Fruit fly (Drosophila melanogaster) whole organism, embryonic: ENCODE data around the gene Atg6.
A peak's percentile ranks its signal among the peaks of the same experiment; 100 is the strongest.

ENCODE experiments used
- B-H2 ChIP-seq: fragments of 200-800 bp; sonication (Bioruptor generic); optimal IDR thresholded peaks from 2 replicates; lab custom pipeline; 2018; ENCODE audit warnings: missing biosample characterization, mild to moderate bottlenecking, missing genetic modification characterization
- CG10147 ChIP-seq: fragments of 200-800 bp; sonication (Bioruptor generic); optimal IDR thresholded peaks from 2 replicates; lab custom pipeline; 2019; ENCODE audit warnings: missing biosample characterization, mild to moderate bottlenecking, missing genetic modification characterization, moderate library complexity
- CG10979 ChIP-seq: fragments of 200-800 bp; sonication (Bioruptor generic); optimal IDR thresholded peaks from 2 replicates; lab custom pipeline; 2018; ENCODE audit warnings: missing biosample characterization, mild to moderate bottlenecking, missing genetic modification characterization, moderate library complexity
- CG11093 ChIP-seq: fragments of 200-800 bp; sonication (Bioruptor generic); IDR thresholded peaks from 3 replicates; pipeline ENCODE4 v1.3.6; 2022; ENCODE audit warnings: missing biosample characterization, missing genetic modification characterization
- CG11456 ChIP-seq: fragments of 200-800 bp; sonication (Bioruptor generic); IDR thresholded peaks from 3 replicates; pipeline ENCODE4 v1.3.6; 2022; ENCODE audit warnings: missing biosample characterization, missing genetic modification characterization
- CG12071 ChIP-seq: fragments of 200-800 bp; sonication (Bioruptor generic); optimal IDR thresholded peaks from 3 replicates; lab custom pipeline; 2018; ENCODE audit warnings: missing biosample characterization, mild to moderate bottlenecking, missing genetic modification characterization
- CG13287 ChIP-seq: fragments of 200-800 bp; sonication (Bioruptor generic); IDR thresholded peaks from 2 replicates; pipeline ENCODE4 v1.3.6; 2022; ENCODE audit warnings: missing biosample characterization, missing genetic modification characterization; ENCODE audit not compliant: partially characterized antibody
- CG13894 ChIP-seq: fragments of 200-800 bp; sonication (Bioruptor generic); optimal IDR thresholded peaks from 3 replicates; lab custom pipeline; 2018; ENCODE audit warnings: missing biosample characterization, mild to moderate bottlenecking, missing genetic modification characterization, moderate library complexity
- CG15479 ChIP-seq: fragments of 200-800 bp; sonication (Bioruptor generic); optimal IDR thresholded peaks from 3 replicates; lab custom pipeline; 2019; ENCODE audit warnings: missing biosample characterization, mild to moderate bottlenecking, missing genetic modification characterization, moderate library complexity
- CG17385 ChIP-seq: fragments of 200-800 bp; sonication (Bioruptor generic); optimal IDR thresholded peaks from 3 replicates; lab custom pipeline; 2018; ENCODE audit warnings: missing biosample characterization, mild to moderate bottlenecking, missing genetic modification characterization
- CG17612 ChIP-seq: fragments of 200-800 bp; sonication (Bioruptor generic); IDR thresholded peaks from 2 replicates; pipeline ENCODE4 v1.3.6; 2022; ENCODE audit warnings: missing biosample characterization, missing genetic modification characterization
- CG18599 ChIP-seq: fragments of 200-800 bp; sonication (Bioruptor generic); optimal IDR thresholded peaks from 3 replicates; lab custom pipeline; 2017; ENCODE audit warnings: missing biosample characterization, missing genetic modification characterization, mild to moderate bottlenecking, moderate library complexity, missing genetic modification reagents
- CG32772 ChIP-seq: fragments of 200-800 bp; sonication (Bioruptor generic); IDR thresholded peaks from 2 replicates; pipeline ENCODE4 v1.3.6; 2022; ENCODE audit warnings: missing biosample characterization, missing genetic modification characterization
- CG34422 ChIP-seq: fragments of 200-800 bp; sonication (Bioruptor generic); IDR thresholded peaks from 3 replicates; pipeline ENCODE4 v1.3.6; 2022; ENCODE audit warnings: missing biosample characterization, missing genetic modification characterization
- CG3726 ChIP-seq: fragments of 200-800 bp; sonication (Bioruptor generic); IDR thresholded peaks from 3 replicates; pipeline ENCODE4, ENCODE4 v1.3.6; 2022; ENCODE audit warnings: missing biosample characterization, missing genetic modification characterization
- CG4282 ChIP-seq: fragments of 200-800 bp; sonication (Bioruptor generic); optimal IDR thresholded peaks from 2 replicates; lab custom pipeline; 2016; ENCODE audit warnings: missing biosample characterization, missing genetic modification characterization
- CG6254 ChIP-seq: fragments of 200-800 bp; sonication (Bioruptor generic); optimal IDR thresholded peaks from 3 replicates; lab custom pipeline; 2017; ENCODE audit warnings: mild to moderate bottlenecking, missing biosample characterization, missing genetic modification reagents, missing genetic modification characterization
- CG6854 ChIP-seq: fragments of 200-800 bp; sonication (Bioruptor generic); optimal IDR thresholded peaks from 3 replicates; lab custom pipeline; 2017; ENCODE audit warnings: missing biosample characterization, mild to moderate bottlenecking, missing genetic modification characterization
- CG7271 ChIP-seq: fragments of 200-800 bp; sonication (Bioruptor generic); optimal IDR thresholded peaks from 2 replicates; lab custom pipeline; 2018; ENCODE audit warnings: missing biosample characterization, mild to moderate bottlenecking, missing genetic modification characterization, moderate library complexity
- CHES-1-like ChIP-seq: fragments of 200-800 bp; sonication (Bioruptor generic); optimal IDR thresholded peaks from 2 replicates; lab custom pipeline; 2016; ENCODE audit warnings: missing biosample characterization, missing genetic modification characterization
- D19B ChIP-seq: fragments of 200-800 bp; sonication (Bioruptor generic); optimal IDR thresholded peaks from 2 replicates; lab custom pipeline; 2017; ENCODE audit warnings: missing biosample characterization, mild to moderate bottlenecking, missing genetic modification characterization
- H2.0 ChIP-seq: fragments of 200-800 bp; sonication (Bioruptor generic); IDR thresholded peaks from 2 replicates; pipeline ENCODE4 v1.3.6; 2022; ENCODE audit warnings: missing biosample characterization, missing genetic modification characterization
- HLH3B ChIP-seq: fragments of 200-800 bp; sonication (Bioruptor generic); IDR thresholded peaks from 2 replicates; pipeline ENCODE4 v1.3.6; 2022; ENCODE audit warnings: missing biosample characterization, missing genetic modification characterization
- Oaz ChIP-seq: fragments of 200-800 bp; sonication (Bioruptor generic); IDR thresholded peaks from 2 replicates; pipeline ENCODE4 v1.3.6; 2022; ENCODE audit warnings: missing biosample characterization, missing genetic modification characterization
- Ptx1 ChIP-seq: fragments of 200-800 bp; sonication (Bioruptor generic); IDR thresholded peaks from 2 replicates; pipeline ENCODE4 v1.3.6; 2022; ENCODE audit warnings: missing biosample characterization, missing genetic modification characterization
- Rx ChIP-seq: fragments of 200-800 bp; sonication (Bioruptor generic); IDR thresholded peaks from 2 replicates; pipeline ENCODE4 v1.3.6; 2022; ENCODE audit warnings: missing biosample characterization, missing genetic modification characterization
- Sox102F ChIP-seq: fragments of 200-800 bp; sonication (Bioruptor generic); optimal IDR thresholded peaks from 2 replicates; lab custom pipeline; 2018; ENCODE audit warnings: missing biosample characterization, mild to moderate bottlenecking, missing genetic modification characterization, moderate library complexity
- Xbp1 ChIP-seq: fragments of 200-800 bp; sonication (Bioruptor generic); optimal IDR thresholded peaks from 3 replicates; lab custom pipeline; 2016; ENCODE audit warnings: missing biosample characterization, mild to moderate bottlenecking, missing genetic modification characterization
- ara ChIP-seq: fragments of 200-800 bp; sonication (Bioruptor generic); IDR thresholded peaks from 2 replicates; pipeline ENCODE4 v1.3.6; 2022; ENCODE audit warnings: missing biosample characterization, missing genetic modification characterization
- ash1 ChIP-seq: fragments of 200-800 bp; sonication (Bioruptor generic); optimal IDR thresholded peaks from 2 replicates; lab custom pipeline; 2018; ENCODE audit warnings: missing biosample characterization, mild to moderate bottlenecking, missing genetic modification characterization
- bsh ChIP-seq, 2 experiments: fragments of 200-800 bp; sonication (Bioruptor generic); optimal IDR thresholded peaks; 2 replicates each; lab custom pipeline; 2017 to 2018; ENCODE audit warnings: mild to moderate bottlenecking in 2 of 2, missing biosample characterization in 2 of 2, missing genetic modification characterization in 2 of 2, moderate library complexity in 1 of 2
- ci ChIP-seq: fragments of 200-800 bp; sonication (Bioruptor generic); IDR thresholded peaks from 3 replicates; pipeline ENCODE4 v1.3.6; 2022; ENCODE audit warnings: missing biosample characterization, missing genetic modification characterization
- dan ChIP-seq: fragments of 200-800 bp; sonication (Bioruptor generic); IDR thresholded peaks from 2 replicates; pipeline ENCODE4 v1.3.6; 2022; ENCODE audit warnings: missing biosample characterization, missing genetic modification characterization
- dysf ChIP-seq: fragments of 200-800 bp; sonication (Bioruptor generic); IDR thresholded peaks from 3 replicates; pipeline ENCODE4 v1.3.6; 2022; ENCODE audit warnings: missing biosample characterization, missing genetic modification characterization
- en ChIP-seq: fragments of 200-800 bp; sonication (Bioruptor generic); optimal IDR thresholded peaks from 2 replicates; lab custom pipeline; 2016; ENCODE audit warnings: missing biosample characterization, missing genetic modification characterization
- eyg ChIP-seq: fragments of 200-800 bp; sonication (Bioruptor generic); optimal IDR thresholded peaks from 3 replicates; lab custom pipeline; 2016; ENCODE audit warnings: missing biosample characterization, missing genetic modification characterization
- hkb ChIP-seq, 2 experiments: fragments of 200-800 bp in 1 of 2; fragments of >200 bp in 1 of 2; sonication (Bioruptor generic) in 1 of 2; IDR thresholded peaks in 1 of 2; optimal IDR thresholded peaks in 1 of 2; 2 replicates each; pipeline versions ENCODE4 v1.3.6 to Lab custom; 2017 to 2022; ENCODE audit warnings: missing biosample characterization in 1 of 2, missing genetic modification characterization in 1 of 2
- jing ChIP-seq: fragments of 200-800 bp; sonication (Bioruptor generic); optimal IDR thresholded peaks from 2 replicates; lab custom pipeline; 2018; ENCODE audit warnings: missing biosample characterization, mild to moderate bottlenecking, missing genetic modification characterization
- mam ChIP-seq: fragments of 200-800 bp; sonication (Bioruptor generic); optimal IDR thresholded peaks from 3 replicates; lab custom pipeline; 2016; ENCODE audit warnings: missing biosample characterization, missing genetic modification characterization
- nerfin-2 ChIP-seq: fragments of 200-800 bp; sonication (Bioruptor generic); IDR thresholded peaks from 2 replicates; pipeline ENCODE4 v1.3.6; 2022; ENCODE audit warnings: missing biosample characterization, missing genetic modification characterization; ENCODE audit not compliant: partially characterized antibody
- pho ChIP-seq: fragments of 200-800 bp; sonication (Bioruptor generic); optimal IDR thresholded peaks from 2 replicates; lab custom pipeline; 2016; ENCODE audit warnings: missing biosample characterization, missing genetic modification characterization
- shn ChIP-seq: fragments of 200-800 bp; sonication (Bioruptor generic); optimal IDR thresholded peaks from 3 replicates; lab custom pipeline; 2016; ENCODE audit warnings: missing biosample characterization, missing genetic modification characterization
- ssp ChIP-seq: fragments of 200-800 bp; sonication (Bioruptor generic); IDR thresholded peaks from 2 replicates; pipeline ENCODE4 v1.3.6; 2022; ENCODE audit warnings: missing biosample characterization, missing genetic modification characterization
- tll ChIP-seq, 2 experiments: fragments of 200-800 bp in 1 of 2; fragments of >200 bp in 1 of 2; sonication (Bioruptor generic) in 1 of 2; optimal IDR thresholded peaks; 2 replicates each; lab custom pipeline; 2017 to 2019; ENCODE audit warnings: missing biosample characterization in 2 of 2, missing genetic modification characterization in 2 of 2, mild to moderate bottlenecking in 1 of 2, moderate library complexity in 1 of 2
- tup ChIP-seq: fragments of 200-800 bp; sonication (Bioruptor generic); optimal IDR thresholded peaks from 2 replicates; lab custom pipeline; 2016; ENCODE audit warnings: missing biosample characterization, mild to moderate bottlenecking, missing genetic modification characterization, moderate library complexity
- vfl ChIP-seq: fragments of 200-800 bp; sonication (Bioruptor generic); optimal IDR thresholded peaks from 2 replicates; lab custom pipeline; 2016; ENCODE audit warnings: missing biosample characterization, missing genetic modification characterization
- zfh1 ChIP-seq: fragments of 200-800 bp; sonication (Bioruptor generic); IDR thresholded peaks from 3 replicates; pipeline ENCODE4 v1.3.6; 2022; ENCODE audit warnings: missing biosample characterization, missing genetic modification characterization
- zfh2 ChIP-seq: fragments of 200-800 bp; sonication (Bioruptor generic); optimal IDR thresholded peaks from 2 replicates; lab custom pipeline; 2016; ENCODE audit warnings: missing biosample characterization, missing genetic modification characterization

Gene Atg6

DNA sequence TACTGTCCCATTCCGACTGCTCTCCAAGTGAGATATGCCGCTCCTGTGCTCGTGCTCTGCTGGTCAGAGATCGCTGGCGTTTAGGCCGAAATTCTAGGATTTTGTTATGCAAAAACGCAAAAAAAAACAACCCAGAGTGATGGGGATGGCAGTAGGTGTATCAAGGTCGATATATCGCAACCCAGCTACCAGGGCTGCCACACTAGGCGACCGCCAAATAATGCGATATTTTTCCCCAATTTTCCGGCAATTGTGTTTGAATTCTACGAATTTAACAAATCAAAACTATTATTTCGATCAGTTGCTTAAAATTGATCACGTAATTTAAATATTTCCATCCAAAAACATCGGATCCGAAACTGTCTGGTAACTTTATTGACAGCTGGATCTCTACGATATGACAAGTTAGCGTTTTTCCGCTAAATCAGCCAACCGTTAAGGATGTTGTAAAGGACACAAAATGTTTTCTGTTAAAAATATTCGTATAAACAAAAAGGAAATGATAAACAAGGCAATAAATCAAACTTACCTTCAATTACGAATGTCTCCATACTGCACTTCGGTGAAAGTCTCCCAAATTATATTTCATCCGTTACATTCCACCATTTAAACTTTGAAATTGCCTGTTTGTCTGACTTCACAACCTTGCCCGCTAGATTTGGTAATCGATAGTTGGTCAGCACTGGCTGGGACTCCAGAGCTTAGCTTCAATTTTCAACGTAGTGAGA, 12.9 kb downstream of the Atg6 start, which contains the start of gene spas (continued):
- TF ChIP-seq CG10979 (tag; lab: Kevin White, UChicago) = peak; percentile 46
- peak; percentile 57; the same call in 1 of the 2 replicates for TF ChIP-seq H2.0 (GFP tag; lab: Robert Waterston, UW)
- TF ChIP-seq B-H2 = peak; percentile 29
- TF ChIP-seq CG11093 (GFP tag; lab: Robert Waterston, UW) = peak; percentile 55; the same call in 1 of the 3 replicates
- TF ChIP-seq HLH3B = peak; percentile 62
- TF ChIP-seq bsh (GFP tag; optimal IDR thresholded peaks at IDR 0.05; lab: Kevin White, UChicago) = peak in 1 of 2 experiments; percentile 66
- peak; percentile 37 for TF ChIP-seq Oaz (GFP tag; lab: Robert Waterston, UW)
- TF ChIP-seq Sox102F = no peak
- peak; percentile 87 for TF ChIP-seq zfh1 (GFP tag; lab: Robert Waterston, UW)
- peak; percentile 83 for TF ChIP-seq pho (GFP tag; lab: Kevin White, UChicago)
- peak; percentile 76; the same call in 2 of the 3 replicates for TF ChIP-seq ci
- TF ChIP-seq shn (GFP tag; lab: Kevin White, UChicago) = peak; percentile 77
- peak; percentile 26 for TF ChIP-seq CG17385
- TF ChIP-seq en (GFP tag; lab: Kevin White, UChicago) = no peak
- peak; percentile 40 to 92 for TF ChIP-seq tll (GFP tag; optimal IDR thresholded peaks at IDR 0.05; lab: Kevin White, UChicago)
- TF ChIP-seq zfh2 (GFP tag; lab: Kevin White, UChicago) = peak; percentile 82
- peak; percentile 77 for TF ChIP-seq CHES-1-like (GFP tag; lab: Kevin White, UChicago)
- TF ChIP-seq eyg (GFP tag; lab: Kevin White, UChicago) = peak; percentile 20
- TF ChIP-seq CG32772 (GFP tag; lab: Robert Waterston, UW) = peak; percentile 87
- no peak for TF ChIP-seq CG12071 (GFP tag; lab: Kevin White, UChicago)
- TF ChIP-seq ara (GFP tag; lab: Robert Waterston, UW) = peak; percentile 62
- TF ChIP-seq CG11456 (GFP tag; lab: Robert Waterston, UW) = peak; percentile 82
- peak; percentile 58; the same call in 1 of the 2 replicates for TF ChIP-seq nerfin-2
- TF ChIP-seq hkb (optimal IDR thresholded peaks at IDR 0.05; lab: Kevin White, UChicago) = peak; percentile 41
- TF ChIP-seq hkb (GFP tag; IDR thresholded peaks at IDR 0.05; lab: Robert Waterston, UW) = peak; percentile 55
- peak; percentile 7 for TF ChIP-seq D19B (GFP tag; lab: Kevin White, UChicago)
- no peak for TF ChIP-seq dan (GFP tag; lab: Robert Waterston, UW)
- TF ChIP-seq CG13894 (tag; lab: Kevin White, UChicago) = peak; percentile 53
- no peak for TF ChIP-seq CG15479 (GFP tag; lab: Kevin White, UChicago)
- TF ChIP-seq dysf = peak; percentile 74
- peak; percentile 65 for TF ChIP-seq Xbp1 (GFP tag; lab: Kevin White, UChicago)
- peak; percentile 21 for TF ChIP-seq CG7271
- no peak for TF ChIP-seq ash1 (GFP tag; lab: Kevin White, UChicago)
- TF ChIP-seq Rx (GFP tag; lab: Robert Waterston, UW) = 0 out of 2 replicates have a peak, but pooled peaks have one; percentile 32
- TF ChIP-seq CG6254 (GFP tag; lab: Kevin White, UChicago) = peak; percentile 22
- peak; percentile 81 for TF ChIP-seq Ptx1 (GFP tag; lab: Robert Waterston, UW)
- TF ChIP-seq ssp (GFP tag; lab: Robert Waterston, UW) = peak; percentile 69
- TF ChIP-seq CG6854 (GFP tag; lab: Kevin White, UChicago) = no peak
- no peak for TF ChIP-seq CG4282 (GFP tag; lab: Kevin White, UChicago)
- TF ChIP-seq CG17612 (GFP tag; lab: Robert Waterston, UW) = no peak
- peak; percentile 44 for TF ChIP-seq CG18599 (GFP tag; lab: Kevin White, UChicago)
- peak; percentile 82 for TF ChIP-seq CG34422 (GFP tag; lab: Robert Waterston, UW)
- TF ChIP-seq CG10147 (GFP tag; lab: Kevin White, UChicago) = no peak
- TF ChIP-seq CG3726 (GFP tag; lab: Robert Waterston, UW) = peak; percentile 33; the same call in 2 of the 3 replicates
- peak; percentile 73 for TF ChIP-seq mam (GFP tag; lab: Kevin White, UChicago)
- no peak for TF ChIP-seq jing (GFP tag; lab: Kevin White, UChicago)
- TF ChIP-seq tup (GFP tag; lab: Kevin White, UChicago) = peak; percentile 25
- peak; percentile 90 for TF ChIP-seq CG13287 (GFP tag; lab: Robert Waterston, UW)
- peak; percentile 45 for TF ChIP-seq vfl (GFP tag; lab: Kevin White, UChicago)
